Fruit fly (Drosophila melanogaster): ENCODE data around the gene CG12617.
A peak's percentile ranks its signal among the peaks of the same experiment; 100 is the strongest.

The CG12617 gene

DNA sequence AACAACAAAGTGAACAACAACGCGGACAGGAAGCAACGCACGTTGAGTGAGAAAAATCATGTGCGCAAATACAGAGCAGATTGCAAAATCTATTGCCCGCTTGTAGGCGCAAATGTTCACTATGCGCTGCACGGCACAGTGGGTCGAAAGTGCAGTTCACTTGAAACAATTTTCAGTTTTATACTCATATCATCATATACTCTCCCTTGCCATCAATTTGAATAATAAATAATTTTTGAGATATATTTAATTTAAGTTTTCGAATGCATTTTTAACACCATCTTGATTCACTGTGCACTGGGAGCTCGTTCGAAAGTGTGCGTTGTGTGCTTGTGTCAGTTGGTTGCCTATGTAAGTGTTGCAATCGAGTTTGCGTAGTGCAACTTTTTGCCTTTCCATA, 27.3 kb upstream of the CG12617 start (continued):
- TF ChIP-seq fd64A (GFP tag; optimal IDR thresholded peaks at IDR 0.05) (no peak), mam (GFP tag; optimal IDR thresholded peaks at IDR 0.05) (peak; percentile 20), Fer1 (GFP tag; optimal IDR thresholded peaks at IDR 0.05) (peak; percentile 2), Kr (GFP tag; optimal IDR thresholded peaks at IDR 0.05) (peak; percentile 48), fd96Cb (tag; optimal IDR thresholded peaks at IDR 0.05) (peak; percentile 73), maf-S (GFP tag; optimal IDR thresholded peaks at IDR 0.05) (peak; percentile 37), CG12659 (GFP tag; optimal IDR thresholded peaks at IDR 0.05) (peak; percentile 73), Atf-2 (GFP tag; optimal IDR thresholded peaks at IDR 0.05) (peak; percentile 15), CG7556 (GFP tag; optimal IDR thresholded peaks at IDR 0.05) (peak; percentile 63), CG10366 (GFP tag; IDR thresholded peaks at IDR 0.05) (peak; percentile 88), trem (tag; optimal IDR thresholded peaks at IDR 0.05) (peak; percentile 42), HLH54F (GFP tag; optimal IDR thresholded peaks at IDR 0.05) (peak; percentile 25), Dll (GFP tag; IDR thresholded peaks at IDR 0.05; ENCODE audit: partially characterized antibody) (no peak), Side (GFP tag; optimal IDR thresholded peaks at IDR 0.05) (no peak), CG10274 (GFP tag; optimal IDR thresholded peaks at IDR 0.05) (no peak), Dip3 (GFP tag; optimal IDR thresholded peaks at IDR 0.05) (peak; percentile 3), CG13624 (GFP tag; optimal IDR thresholded peaks at IDR 0.05) (no peak), CG5953 (GFP tag; IDR thresholded peaks at IDR 0.05) (peak; percentile 76), dmrt99B (tag; optimal IDR thresholded peaks at IDR 0.05) (peak; percentile 68), CG2116 (GFP tag; optimal IDR thresholded peaks at IDR 0.05) (peak; percentile 29), Nf-YB (GFP tag; optimal IDR thresholded peaks at IDR 0.05) (peak; percentile 2), zf30C (GFP tag; optimal IDR thresholded peaks at IDR 0.05) (no peak), CG4820 (GFP tag; optimal IDR thresholded peaks at IDR 0.05) (peak; percentile 71), hth (optimal IDR thresholded peaks at IDR 0.05) (no peak), zen2 (GFP tag; IDR thresholded peaks at IDR 0.05; ENCODE audit: partially characterized antibody) (no peak), CTCF (GFP tag; optimal IDR thresholded peaks at IDR 0.05) (no peak), CG9817 (tag; optimal IDR thresholded peaks at IDR 0.05) (peak; percentile 54), Antp (GFP tag; optimal IDR thresholded peaks at IDR 0.05) (no peak), CG30020 (tag; optimal IDR thresholded peaks at IDR 0.05) (no peak), CG12155 (GFP tag; optimal IDR thresholded peaks at IDR 0.05) (peak; percentile 57), CkIIα-i1 (GFP tag; IDR thresholded peaks at IDR 0.05) (no peak), CG7745 (tag; optimal IDR thresholded peaks at IDR 0.05) (no peak), CG13424 (tag; optimal IDR thresholded peaks at IDR 0.05) (peak; percentile 63), her (GFP tag; optimal IDR thresholded peaks at IDR 0.05) (no peak), CG33557 (GFP tag; optimal IDR thresholded peaks at IDR 0.05) (peak; percentile 5), CG4617 (GFP tag; optimal IDR thresholded peaks at IDR 0.05; ENCODE audit: borderline replicate concordance) (peak; percentile 30), CG14667 (GFP tag; IDR thresholded peaks at IDR 0.05) (peak; percentile 65), insv (GFP tag; optimal IDR thresholded peaks at IDR 0.05) (no peak), sd (tag; optimal IDR thresholded peaks at IDR 0.05) (no peak), Ada2b (GFP tag; IDR thresholded peaks at IDR 0.05) (peak; percentile 81), Asciz (GFP tag; optimal IDR thresholded peaks at IDR 0.05) (peak; percentile 41), usp (GFP tag; optimal IDR thresholded peaks at IDR 0.05) (no peak), sug (tag; optimal IDR thresholded peaks at IDR 0.05) (no peak), toy (GFP tag; IDR thresholded peaks at IDR 0.05) (no peak), Drgx (GFP tag; IDR thresholded peaks at IDR 0.05) (peak; percentile 82), CG18262 (tag; optimal IDR thresholded peaks at IDR 0.05) (peak; percentile 70), NC2α (GFP tag; optimal IDR thresholded peaks at IDR 0.05) (no peak), CG10267 (tag; optimal IDR thresholded peaks at IDR 0.05) (peak; percentile 43), Lim3 (GFP tag; IDR thresholded peaks at IDR 0.05) (peak; percentile 55; the same call in 1 of the 2 replicates), crol (GFP tag; IDR thresholded peaks at IDR 0.05) (peak; percentile 38; the same call in 1 of the 2 replicates), CG2712 (tag; optimal IDR thresholded peaks at IDR 0.05) (peak; percentile 72), CG11093 (GFP tag; IDR thresholded peaks at IDR 0.05) (no peak)
